Worm (Caenorhabditis elegans) whole organism, L4 larva: ENCODE data around the gene mls-1.
"Not testable (repeated sequence)": the region's sequence is repeated elsewhere in the genome, so short reads cannot be mapped to it uniquely, and the experiment has no call there.

ENCODE experiments used
- gei-8 ChIP-seq: fragments of 200-800 bp; sonication (Bioruptor generic); optimal IDR thresholded peaks from 2 replicates; lab custom pipeline; 2018; ENCODE audit warnings: mild to moderate bottlenecking, missing genetic modification characterization, missing compliant biosample characterization
- lin-13 ChIP-seq: fragments of 150-350 bp; optimal IDR thresholded peaks from 2 replicates; lab custom pipeline; 2014; ENCODE audit warnings: missing biosample characterization, missing genetic modification reagents, missing genetic modification characterization
- lin-39 ChIP-seq: fragments of 150-350 bp; optimal IDR thresholded peaks from 2 replicates; lab custom pipeline; 2014; ENCODE audit warnings: missing biosample characterization, missing genetic modification reagents, missing genetic modification characterization

DNA sequence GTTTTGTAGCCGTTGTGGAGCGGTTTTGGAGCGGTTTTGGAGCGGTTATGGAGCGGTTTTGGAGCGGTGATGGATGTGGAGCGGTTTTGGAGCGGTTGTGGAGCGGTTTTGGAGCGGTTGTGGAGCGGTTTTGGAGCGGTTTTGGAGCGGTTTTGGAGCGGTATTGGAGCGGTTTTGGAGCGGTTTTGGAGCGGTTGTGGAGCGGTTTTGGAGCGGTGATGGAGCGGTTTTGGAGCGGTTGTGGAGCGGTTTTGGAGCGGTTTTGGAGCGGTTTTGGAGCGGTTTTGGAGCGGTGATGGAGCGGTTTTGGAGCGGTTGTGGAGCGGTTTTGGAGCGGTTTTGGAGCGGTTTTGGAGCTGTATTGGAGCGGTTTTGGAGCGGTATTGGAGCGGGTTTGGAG is 7.7 kb upstream of the mls-1 start:
- not testable (repeated sequence) for TF ChIP-seq lin-39 (tag; lab: Kevin White, UChicago); lin-13; gei-8
